Worm (Caenorhabditis elegans): ENCODE measurements around the gene C32B5.18.
"Not testable (repeated sequence)": the region's sequence is repeated elsewhere in the genome, so short reads cannot be mapped to it uniquely, and the experiment has no call there.

C32B5.18 gene

ce11 chrII:968106-968505 is 7.8 kb downstream of the C32B5.18 start, which contains the start of gene C32B5.6:
Gene C32B5.6 (plus strand): TSS chrII:968406.
- not testable (repeated sequence) for TF ChIP-seq odd-2, nhr-11, ceh-18 (tag; optimal IDR thresholded peaks at IDR 0.05)

ce11 chrII:972850-973249 is 12.5 kb downstream of the C32B5.18 start, which contains the start of gene C32B5.15:
Gene C32B5.15 (minus strand): TSS chrII:972950.
- TF ChIP-seq pha-2 (tag; optimal IDR thresholded peaks at IDR 0.05) (no peak), npax-4 (tag; optimal IDR thresholded peaks at IDR 0.05) (no peak), pros-1 (tag; optimal IDR thresholded peaks at IDR 0.05) (no peak), tbx-7 (tag; optimal IDR thresholded peaks at IDR 0.05) (no peak), lin-11 (tag; optimal IDR thresholded peaks at IDR 0.05) (no peak), ceh-30 (tag; optimal IDR thresholded peaks at IDR 0.05) (no peak), C08G9.2 (tag; optimal IDR thresholded peaks at IDR 0.05) (no peak), K09A11.1 (tag; optimal IDR thresholded peaks at IDR 0.05; ENCODE audit: insufficient read depth) (no peak), T23F11.4 (GFP tag; optimal IDR thresholded peaks at IDR 0.05) (no peak), odd-2 (tag; optimal IDR thresholded peaks at IDR 0.05) (no peak), ceh-14 (tag; optimal IDR thresholded peaks at IDR 0.05) (no peak), Y22D7AL.16 (tag; optimal IDR thresholded peaks at IDR 0.05) (no peak), ceh-18 (tag; optimal IDR thresholded peaks at IDR 0.05) (no peak), ceh-6 (GFP tag; optimal IDR thresholded peaks at IDR 0.05) (no peak), fkh-6 (tag; optimal IDR thresholded peaks at IDR 0.05) (no peak)

- TF ChIP-seq gmeb-2 (tag; optimal IDR thresholded peaks at IDR 0.05) (no peak), F13H6.1 (tag; optimal IDR thresholded peaks at IDR 0.05) (no peak), ceh-9 (tag; optimal IDR thresholded peaks at IDR 0.05) (no peak), lim-6 (tag; optimal IDR thresholded peaks at IDR 0.05) (no peak), nhr-11 (tag; optimal IDR thresholded peaks at IDR 0.05) (no peak), ceh-22 (tag; optimal IDR thresholded peaks at IDR 0.05) (no peak), nfya-1 (tag; optimal IDR thresholded peaks at IDR 0.05) (no peak), dmd-4 (tag; optimal IDR thresholded peaks at IDR 0.05; ENCODE audit: borderline replicate concordance) (no peak), dve-1 (tag; optimal IDR thresholded peaks at IDR 0.05) (no peak), unc-42 (tag; optimal IDR thresholded peaks at IDR 0.05) (no peak), sdc-2 (tag; optimal IDR thresholded peaks at IDR 0.05) (no peak), hlh-30 (tag; optimal IDR thresholded peaks at IDR 0.05; ENCODE audit: insufficient read depth) (no peak), mec-3 (tag; optimal IDR thresholded peaks at IDR 0.05; ENCODE audit: borderline replicate concordance) (no peak), pat-9 (tag; optimal IDR thresholded peaks at IDR 0.05) (no peak), odd-2 (tag; optimal IDR thresholded peaks at IDR 0.05) (no peak), pqm-1 (tag; optimal IDR thresholded peaks at IDR 0.05) (no peak), unc-3 (GFP tag; conservative IDR thresholded peaks at IDR 0.05) (no peak), unc-3 (tag; optimal IDR thresholded peaks at IDR 0.05) (no peak)
These were observed 13.7 kb downstream of the C32B5.18 start, which contains the start of gene fbxc-14 for ce11 chrII:973999-974398. Gene fbxc-14 (plus strand): TSS chrII:974299.

- no peak for TF ChIP-seq fax-1 (tag; optimal IDR thresholded peaks at IDR 0.05)
- no peak for TF ChIP-seq pat-9 (tag; optimal IDR thresholded peaks at IDR 0.05)
- TF ChIP-seq sdc-2 (tag; optimal IDR thresholded peaks at IDR 0.05), result no peak
- TF ChIP-seq unc-3 (GFP tag; conservative IDR thresholded peaks at IDR 0.05), result no peak
- TF ChIP-seq unc-3 (tag; optimal IDR thresholded peaks at IDR 0.05), result no peak
- no peak for TF ChIP-seq C38D4.7 (GFP tag; optimal IDR thresholded peaks at IDR 0.05)
- TF ChIP-seq unc-86 (tag; optimal IDR thresholded peaks at IDR 0.05), result no peak
- TF ChIP-seq ceh-22 (tag; optimal IDR thresholded peaks at IDR 0.05), result no peak
- no peak for TF ChIP-seq pha-4 (tag; optimal IDR thresholded peaks at IDR 0.05)
- TF ChIP-seq unc-42 (tag; optimal IDR thresholded peaks at IDR 0.05), result no peak
- TF ChIP-seq K02D7.2 (tag; optimal IDR thresholded peaks at IDR 0.05), result no peak
- no peak for TF ChIP-seq pros-1 (tag; optimal IDR thresholded peaks at IDR 0.05)
- no peak for TF ChIP-seq fkh-10 (GFP tag; optimal IDR thresholded peaks at IDR 0.05)
- TF ChIP-seq rnt-1 (tag; optimal IDR thresholded peaks at IDR 0.05), result no peak
- no peak for TF ChIP-seq tbx-7 (tag; optimal IDR thresholded peaks at IDR 0.05)
- no peak for TF ChIP-seq ztf-16 (tag; optimal IDR thresholded peaks at IDR 0.05)
- TF ChIP-seq ceh-34 (tag; optimal IDR thresholded peaks at IDR 0.05), result no peak
These were observed 18.8 kb downstream of the C32B5.18 start, which contains the start of the genes fbxc-17 and fbxc-15 for ce11 chrII:979135-979534. Gene fbxc-17 (minus strand): TSS chrII:979235. Gene fbxc-15 (plus strand): TSS chrII:979423.
